Worm (Caenorhabditis elegans): ENCODE measurements around the gene prp-39.
"Not testable (repeated sequence)": the region's sequence is repeated elsewhere in the genome, so short reads cannot be mapped to it uniquely, and the experiment has no call there.

prp-39 gene

DNA sequence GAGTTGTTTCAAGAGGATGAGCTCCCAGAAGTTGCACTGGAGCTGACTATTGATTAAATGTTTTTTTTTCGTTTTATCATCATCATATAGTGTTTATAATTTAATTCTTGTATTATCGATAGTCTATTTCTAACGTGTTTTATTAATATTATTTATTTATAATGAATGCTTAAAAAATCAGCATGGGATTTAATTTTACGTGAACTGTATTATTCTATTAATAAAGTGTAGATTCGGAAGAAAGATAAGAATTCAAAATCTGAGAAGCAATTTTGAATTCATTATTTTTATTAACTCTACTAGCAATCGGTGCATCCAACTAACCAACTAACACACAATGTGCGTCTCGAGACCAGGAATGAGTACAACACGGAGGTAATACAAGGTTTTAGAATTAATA is 19.1 kb downstream of the prp-39 start, which contains the start of gene C14C11.1:
Gene C14C11.1, plus strand, starts transcription at position 301 of the 400 bp plus-strand sequence.
- not testable (repeated sequence) for TF ChIP-seq pag-3 (tag; optimal IDR thresholded peaks at IDR 0.05; ENCODE audit: borderline replicate concordance, insufficient read depth); ceh-63 (GFP tag; optimal IDR thresholded peaks at IDR 0.05); elt-2 (tag; optimal IDR thresholded peaks at IDR 0.05)

ce11 chrV:5660604-5661209 is 21.7 kb downstream of the prp-39 start, which contains the start of the genes mut-14 and C14C11.2:
Gene mut-14 (minus strand): TSS chrV:5660704.
Gene C14C11.2 (plus strand): TSS chrV:5661159.
- TF ChIP-seq sox-4 (tag; optimal IDR thresholded peaks at IDR 0.05) = no peak
- no peak for TF ChIP-seq nhr-85 (tag)
- no peak for TF ChIP-seq aly-2 (tag; optimal IDR thresholded peaks at IDR 0.05)
- no peak for TF ChIP-seq lin-35 (GFP tag; optimal IDR thresholded peaks at IDR 0.05)
- TF ChIP-seq irx-1 (tag; optimal IDR thresholded peaks at IDR 0.05) = no peak
- TF ChIP-seq nhr-11 (tag; optimal IDR thresholded peaks at IDR 0.05) = no peak
- TF ChIP-seq egl-13 (tag; optimal IDR thresholded peaks at IDR 0.05) = no peak
- TF ChIP-seq dsc-1 (tag; optimal IDR thresholded peaks at IDR 0.05) = no peak
- TF ChIP-seq ceh-8 (GFP tag; optimal IDR thresholded peaks at IDR 0.05) = no peak
- no peak for TF ChIP-seq sptf-1 (tag; optimal IDR thresholded peaks at IDR 0.05)
- no peak for TF ChIP-seq vab-15 (tag; optimal IDR thresholded peaks at IDR 0.05)
- TF ChIP-seq lin-13 (GFP tag; optimal IDR thresholded peaks at IDR 0.05) = no peak
- TF ChIP-seq F16B12.6 (tag; optimal IDR thresholded peaks at IDR 0.05) = no peak
- no peak for TF ChIP-seq unc-130 (tag; optimal IDR thresholded peaks at IDR 0.05)

ce11 chrV:5653990-5654499 is 28.4 kb downstream of the prp-39 start, which contains the start of gene hex-2:
Gene hex-2 (plus strand): TSS chrV:5654449.
- TF ChIP-seq fkh-10 (GFP tag; optimal IDR thresholded peaks at IDR 0.05) (no peak), unc-62 (GFP tag; optimal IDR thresholded peaks at IDR 0.05) (no peak), nhr-19 (GFP tag; conservative IDR thresholded peaks at IDR 0.05) (no peak), elt-2 (tag; optimal IDR thresholded peaks at IDR 0.05) (peak; percentile 11), efl-1 (optimal IDR thresholded peaks at IDR 0.05) (no peak), efl-1 (GFP tag; optimal IDR thresholded peaks at IDR 0.05 in 1 of 2) (peak in 1 of 2 experiments; percentile 51)

DNA sequence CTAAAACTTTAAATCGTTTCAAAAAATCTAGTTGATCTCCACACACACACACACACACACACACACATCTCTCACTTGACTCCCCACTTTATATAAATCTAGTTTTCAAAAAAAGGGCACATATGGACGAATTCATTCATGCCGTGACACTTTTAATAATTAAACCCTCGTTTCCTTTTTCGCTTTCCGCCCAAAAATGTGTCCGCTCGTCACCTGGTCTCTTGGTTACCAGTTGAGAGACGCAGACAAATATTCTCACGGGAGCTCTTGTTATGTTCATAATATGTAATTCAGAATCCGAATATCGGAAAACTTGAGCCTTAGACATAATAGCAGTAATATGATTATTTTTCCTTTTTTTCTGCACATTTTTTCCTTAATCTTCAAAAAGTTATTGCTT is 30.5 kb downstream of the prp-39 start:
- peak; percentile 62 for TF ChIP-seq lin-14 (GFP tag; optimal IDR thresholded peaks at IDR 0.05)
- TF ChIP-seq fkh-8 (tag; optimal IDR thresholded peaks at IDR 0.05) = peak; percentile 78
- TF ChIP-seq nhr-85 (tag) = peak; percentile 47
- no peak for TF ChIP-seq ceh-63 (GFP tag; optimal IDR thresholded peaks at IDR 0.05)
- peak; percentile 8 for TF ChIP-seq snu-23 (GFP tag; optimal IDR thresholded peaks at IDR 0.05)
- TF ChIP-seq dsc-1 (tag; optimal IDR thresholded peaks at IDR 0.05) = no peak
- peak; percentile 12 for TF ChIP-seq nhr-71 (tag; optimal IDR thresholded peaks at IDR 0.05)
- TF ChIP-seq lsy-2 (tag; optimal IDR thresholded peaks at IDR 0.05) = peak in 1 of 2 experiments; percentile 15

- no peak for TF ChIP-seq grh-1 (GFP tag; IDR thresholded peaks at IDR 0.05)
- no peak for TF ChIP-seq lin-15B (tag; optimal IDR thresholded peaks at IDR 0.05)
- no peak for TF ChIP-seq lir-3 (tag; optimal IDR thresholded peaks at IDR 0.05; ENCODE audit: poor library complexity)
- TF ChIP-seq efl-1 (optimal IDR thresholded peaks at IDR 0.05) = no peak
- peak in 1 of 2 experiments; percentile 67 for TF ChIP-seq efl-1 (GFP tag; optimal IDR thresholded peaks at IDR 0.05 in 1 of 2)
- TF ChIP-seq elt-2 (tag; optimal IDR thresholded peaks at IDR 0.05) = peak; percentile 53
Observed at ce11 chrV:5647359-5647758, 35.1 kb downstream of the prp-39 start, which contains the start of gene C14C11.4. Gene C14C11.4 (plus strand): TSS chrV:5647610.

ce11 chrV:5644171-5644570 is 38.3 kb downstream of the prp-39 start, which contains the start of gene srx-117:
Gene srx-117 (plus strand): TSS chrV:5644471.
- no peak for TF ChIP-seq efl-1 (optimal IDR thresholded peaks at IDR 0.05)
- TF ChIP-seq efl-1 (GFP tag; optimal IDR thresholded peaks at IDR 0.05 in 1 of 2) = no peak
- no peak for TF ChIP-seq ztf-11 (tag; optimal IDR thresholded peaks at IDR 0.05)
- TF ChIP-seq lsy-2 (tag; optimal IDR thresholded peaks at IDR 0.05) = no peak
- no peak for TF ChIP-seq nhr-237 (tag; optimal IDR thresholded peaks at IDR 0.05)
